Worm (Caenorhabditis elegans) whole organism, L4/young adult: Measurements from ENCODE around the gene M110.9.
A peak's percentile ranks its signal among the peaks of the same experiment; 100 is the strongest.

ENCODE experiments used
- W03F9.2 ChIP-seq: fragments of 150-350 bp; optimal IDR thresholded peaks from 2 replicates; lab custom pipeline; 2014; ENCODE audit warnings: missing biosample characterization, missing genetic modification characterization
- dao-5 ChIP-seq: sonication (generic microtip); optimal IDR thresholded peaks from 2 replicates; lab custom pipeline; 2016; ENCODE audit warnings: missing genotype, missing genetic modification characterization, moderate library complexity, missing compliant biosample characterization
- him-1 ChIP-seq: sonication (generic microtip); optimal IDR thresholded peaks from 2 replicates; lab custom pipeline; 2016; ENCODE audit warnings: missing genotype, missing genetic modification reagents, missing genetic modification characterization, missing compliant biosample characterization

The M110.9 gene

ce11 chrII:8249710-8250109, 18.6 kb downstream of the M110.9 start:
- TF ChIP-seq him-1 (tag; lab: Kevin White, UChicago) (no peak), W03F9.2 (tag; lab: Kevin White, UChicago) (no peak), dao-5 (no peak)

DNA sequence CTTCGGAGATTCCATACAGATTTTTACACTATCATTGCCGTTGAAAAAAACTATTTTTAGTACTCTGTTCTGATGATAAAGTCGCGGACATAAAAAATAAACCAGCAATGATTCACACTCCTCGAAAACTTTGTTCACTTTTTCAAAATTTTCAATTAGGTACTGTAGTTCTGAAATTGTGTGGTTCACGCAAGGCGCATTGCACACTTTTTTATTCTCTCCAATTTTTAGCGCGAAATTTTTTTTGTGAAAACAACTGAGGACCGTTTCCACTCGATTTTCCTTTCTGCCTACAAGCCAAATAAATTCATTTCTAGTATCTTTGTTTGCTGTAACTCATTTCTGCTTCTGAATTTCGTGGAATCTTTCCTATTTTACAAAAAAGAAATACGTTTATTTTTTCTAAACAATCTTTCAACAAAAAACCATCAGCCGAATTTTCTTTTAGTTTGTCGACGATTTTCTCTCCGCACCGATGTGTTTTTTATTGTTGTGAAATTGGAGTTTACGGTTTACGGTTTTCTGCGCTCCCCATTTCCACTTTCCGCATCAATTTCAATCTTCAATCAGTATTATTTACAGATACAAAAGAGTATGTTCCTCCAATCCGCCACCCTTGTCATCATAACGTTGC, 22.2 kb downstream of the M110.9 start, which contains the start of gene F35C11.5:
Gene F35C11.5, plus strand, starts transcription at position 584 of the 634 bp plus-strand sequence.
- TF ChIP-seq him-1 (tag; lab: Kevin White, UChicago): no peak
- no peak for TF ChIP-seq dao-5
- TF ChIP-seq W03F9.2 (tag; lab: Kevin White, UChicago): no peak

DNA sequence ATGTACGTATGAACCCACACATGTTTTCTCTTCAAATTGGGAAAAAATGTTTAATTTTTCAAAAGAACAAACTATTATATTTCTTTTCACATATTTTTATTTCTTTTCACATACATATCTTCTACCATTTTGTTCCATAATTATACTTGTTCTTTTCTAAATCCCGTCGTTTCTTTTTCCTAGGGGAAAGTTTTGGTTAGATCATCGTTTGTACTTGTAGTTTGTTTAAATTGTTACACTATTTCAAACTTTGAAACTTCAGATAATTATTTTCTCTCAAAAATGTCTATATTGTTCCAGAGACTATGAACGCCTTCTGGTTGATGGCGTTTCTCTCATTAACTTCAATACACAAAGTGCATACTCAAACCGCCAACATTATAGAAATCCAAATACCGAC, 24.9 kb downstream of the M110.9 start, which contains the start of gene F35C11.7:
Gene F35C11.7, plus strand, starts transcription at position 301 of the 400 bp plus-strand sequence.
- TF ChIP-seq W03F9.2 (tag; lab: Kevin White, UChicago): no peak
- TF ChIP-seq him-1 (tag; lab: Kevin White, UChicago): no peak
- no peak for TF ChIP-seq dao-5

ce11 chrII:8259038-8259437, 28.0 kb downstream of the M110.9 start, which contains the start of gene F35C11.6:
Gene F35C11.6, minus strand, starts transcription at chrII:8259138.
- TF ChIP-seq him-1 (tag; lab: Kevin White, UChicago) (no peak), dao-5 (no peak), W03F9.2 (tag; lab: Kevin White, UChicago) (no peak)

DNA sequence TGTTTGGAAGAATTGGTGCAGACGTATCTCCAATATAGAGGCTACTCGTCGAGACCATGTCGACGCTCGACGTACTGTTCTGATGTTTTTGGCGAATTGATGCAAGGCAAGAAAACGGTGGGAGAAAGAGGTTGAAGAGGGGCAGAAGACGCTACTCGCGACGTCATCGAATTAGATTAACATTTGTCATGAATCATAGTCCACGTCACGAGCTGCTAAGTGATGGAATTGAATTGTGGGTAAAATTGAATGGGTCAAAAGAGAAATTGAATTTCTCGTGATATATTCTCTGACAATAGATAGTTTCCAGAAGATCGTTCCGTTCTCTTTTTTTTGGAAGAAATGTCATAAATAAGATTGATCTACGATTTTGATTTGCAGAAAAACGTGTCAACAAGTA, 28.6 kb downstream of the M110.9 start:
- no peak for TF ChIP-seq dao-5
- TF ChIP-seq him-1 (tag; lab: Kevin White, UChicago): no peak
- no peak for TF ChIP-seq W03F9.2 (tag; lab: Kevin White, UChicago)

ce11 chrII:8263562-8263961, 32.5 kb downstream of the M110.9 start:
- TF ChIP-seq dao-5 (no peak), W03F9.2 (tag; lab: Kevin White, UChicago) (no peak), him-1 (tag; lab: Kevin White, UChicago) (no peak)

- TF ChIP-seq W03F9.2 (tag; lab: Kevin White, UChicago) (no peak), him-1 (tag; lab: Kevin White, UChicago) (no peak), dao-5 (no peak)
Measured at ce11 chrII:8264619-8265018, 33.5 kb downstream of the M110.9 start, which contains the start of gene srdh-1. Gene srdh-1, plus strand, starts transcription at chrII:8264661.

- TF ChIP-seq dao-5: no peak
Measured at ce11 chrII:8266559-8266958, 35.5 kb downstream of the M110.9 start.

ce11 chrII:8267679-8268078, 36.6 kb downstream of the M110.9 start:
- no peak for TF ChIP-seq him-1 (tag; lab: Kevin White, UChicago)
- TF ChIP-seq W03F9.2 (tag; lab: Kevin White, UChicago): no peak
- no peak for TF ChIP-seq dao-5

ce11 chrII:8269351-8269750, 38.3 kb downstream of the M110.9 start, which contains the start of gene K01C8.2:
Gene K01C8.2, minus strand, starts transcription at chrII:8269451.
- TF ChIP-seq W03F9.2 (tag; lab: Kevin White, UChicago): no peak
- TF ChIP-seq him-1 (tag; lab: Kevin White, UChicago): no peak
- no peak for TF ChIP-seq dao-5

DNA sequence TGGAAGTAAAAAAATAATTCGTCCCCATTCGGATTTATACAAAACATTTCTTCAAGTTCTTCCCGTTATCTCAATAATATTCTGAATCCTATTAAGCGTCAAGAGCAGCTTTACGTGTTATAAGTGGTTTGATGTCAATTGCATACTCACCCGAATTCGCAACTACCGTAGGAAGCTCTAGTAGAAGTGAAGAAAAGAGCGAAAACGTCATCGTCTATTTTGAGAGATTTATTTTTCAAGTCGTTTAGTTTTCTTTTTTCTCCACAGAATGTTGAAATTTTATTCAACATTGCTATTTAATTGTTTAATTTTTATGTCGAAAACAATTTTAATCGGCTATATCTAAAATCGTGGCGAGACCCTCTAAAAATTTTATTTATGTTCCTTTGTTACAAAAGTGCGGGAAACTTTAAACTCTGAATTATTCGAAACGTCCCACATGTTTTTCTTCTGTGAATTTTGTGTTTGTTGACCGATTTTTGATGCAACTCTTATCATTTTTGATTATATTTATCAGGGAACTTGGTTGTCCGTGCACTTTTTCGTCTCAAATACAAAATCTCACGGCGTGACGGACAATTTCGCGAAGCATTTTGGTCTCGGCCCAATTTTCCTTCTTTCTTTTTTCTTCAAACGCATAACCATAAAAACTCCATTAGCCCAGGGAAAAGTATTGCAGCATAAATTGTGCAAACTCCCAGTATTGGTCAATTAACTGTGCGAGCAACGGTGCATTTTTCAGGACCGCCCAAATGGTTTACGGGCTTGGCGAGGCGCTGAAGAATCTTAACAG, 39.0 kb downstream of the M110.9 start, which contains the start of gene tdc-1:
Gene tdc-1, plus strand, starts transcription at position 743 of the 793 bp plus-strand sequence.
- TF ChIP-seq him-1 (tag; lab: Kevin White, UChicago) (no peak), W03F9.2 (tag; lab: Kevin White, UChicago) (no peak), dao-5 (no peak)

ce11 chrII:8273060-8273459, 42.0 kb downstream of the M110.9 start:
- TF ChIP-seq W03F9.2 (tag; lab: Kevin White, UChicago) (no peak), dao-5 (no peak), him-1 (tag; lab: Kevin White, UChicago) (no peak)

DNA sequence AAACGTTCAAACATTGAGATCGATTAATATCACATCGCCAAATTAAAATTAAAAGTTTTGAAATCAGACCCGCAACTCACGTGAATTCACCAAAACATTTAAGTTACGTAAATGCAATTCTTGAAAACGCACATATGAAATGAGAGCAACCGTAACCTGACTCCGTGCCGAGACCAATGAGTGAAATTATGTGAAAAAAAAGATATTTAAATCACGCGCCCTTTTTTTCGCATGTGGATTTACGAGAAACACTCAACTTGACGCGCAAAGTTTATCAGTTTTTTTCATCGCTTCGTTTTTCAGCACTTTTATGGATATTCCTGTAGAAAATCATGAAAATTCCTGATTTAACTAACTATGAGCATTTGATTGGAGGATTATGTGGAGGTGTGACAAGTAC, 45.0 kb downstream of the M110.9 start, which contains the start of the genes gei-14 and slc-25A32:
Gene gei-14, minus strand, starts transcription at position 175 of the 400 bp plus-strand sequence.
Gene slc-25A32, plus strand, starts transcription at position 242 of the 400 bp plus-strand sequence.
- TF ChIP-seq dao-5 (no peak), W03F9.2 (tag; lab: Kevin White, UChicago) (peak; percentile 62)

DNA sequence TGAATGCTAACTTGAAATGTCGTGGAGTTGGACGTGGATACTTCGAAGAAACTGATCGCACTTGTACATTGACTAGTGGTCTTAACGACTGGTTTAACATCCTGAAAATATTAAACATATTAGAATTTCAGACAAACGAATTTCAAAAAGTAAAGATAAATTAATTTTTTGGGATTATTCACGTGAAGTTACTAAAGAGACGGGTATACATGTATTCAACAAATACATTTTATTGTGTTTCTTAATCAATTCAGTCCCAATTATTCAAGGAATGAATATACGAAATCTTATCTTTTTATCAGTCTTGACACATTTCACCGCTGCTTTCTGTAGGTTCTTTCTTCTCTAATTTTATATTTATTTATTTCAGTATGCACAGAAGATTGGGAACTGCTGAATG, 47.3 kb downstream of the M110.9 start, which contains the start of the genes mrpl-10 and clec-142:
Gene mrpl-10, minus strand, starts transcription at position 101 of the 400 bp plus-strand sequence.
Gene clec-142, plus strand, starts transcription at position 264 of the 400 bp plus-strand sequence.
- TF ChIP-seq him-1 (tag; lab: Kevin White, UChicago): no peak
- TF ChIP-seq dao-5: no peak
- no peak for TF ChIP-seq W03F9.2 (tag; lab: Kevin White, UChicago)
